Worm (Caenorhabditis elegans): Measurements from ENCODE around the gene srt-47.

srt-47 gene

DNA sequence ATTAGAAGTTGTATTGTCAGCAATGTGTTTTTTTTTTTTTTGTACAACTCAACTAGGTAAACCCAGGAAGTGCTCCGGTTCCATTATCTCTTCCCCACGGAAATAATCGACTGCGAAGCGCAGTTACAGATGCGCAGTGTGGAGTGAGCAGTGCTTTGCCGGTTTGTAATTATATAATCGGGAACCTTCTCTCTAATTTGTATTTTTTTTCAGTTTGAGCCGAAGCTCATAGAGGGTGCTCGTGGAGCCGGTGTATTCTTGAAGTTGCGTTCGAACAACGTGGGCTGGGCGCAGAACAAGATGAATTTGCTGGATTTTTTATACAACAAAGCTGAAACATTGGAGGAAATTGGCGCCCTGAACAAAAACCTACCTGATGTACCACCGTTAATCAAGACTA, 4.8 kb upstream of the srt-47 start, which contains the start of gene Y41E3.13:
Gene Y41E3.13, plus strand, starts transcription at position 301 of the 400 bp plus-strand sequence.
- no peak for TF ChIP-seq sma-3 (GFP tag; optimal IDR thresholded peaks at IDR 0.05)
- no peak for TF ChIP-seq nhr-129 (tag; optimal IDR thresholded peaks at IDR 0.05)
- no peak for TF ChIP-seq R02D3.7 (tag; optimal IDR thresholded peaks at IDR 0.05)
- TF ChIP-seq nhr-23 (tag; optimal IDR thresholded peaks at IDR 0.05), result no peak
- TF ChIP-seq ztf-4 (tag; optimal IDR thresholded peaks at IDR 0.05), result no peak
- TF ChIP-seq ama-1 (optimal IDR thresholded peaks at IDR 0.05), result no peak
- TF ChIP-seq mab-5 (tag; optimal IDR thresholded peaks at IDR 0.05), result no peak
- no peak for TF ChIP-seq C34F6.9 (tag; optimal IDR thresholded peaks at IDR 0.05)
- TF ChIP-seq nhr-6 (tag; optimal IDR thresholded peaks at IDR 0.05), result no peak
- TF ChIP-seq nhr-12 (tag; optimal IDR thresholded peaks at IDR 0.05), result no peak
- TF ChIP-seq dmd-4 (tag; optimal IDR thresholded peaks at IDR 0.05), result no peak
- TF ChIP-seq alr-1 (tag; optimal IDR thresholded peaks at IDR 0.05), result no peak
- TF ChIP-seq nhr-237 (tag; optimal IDR thresholded peaks at IDR 0.05), result no peak
- TF ChIP-seq unc-39 (tag; optimal IDR thresholded peaks at IDR 0.05), result no peak

DNA sequence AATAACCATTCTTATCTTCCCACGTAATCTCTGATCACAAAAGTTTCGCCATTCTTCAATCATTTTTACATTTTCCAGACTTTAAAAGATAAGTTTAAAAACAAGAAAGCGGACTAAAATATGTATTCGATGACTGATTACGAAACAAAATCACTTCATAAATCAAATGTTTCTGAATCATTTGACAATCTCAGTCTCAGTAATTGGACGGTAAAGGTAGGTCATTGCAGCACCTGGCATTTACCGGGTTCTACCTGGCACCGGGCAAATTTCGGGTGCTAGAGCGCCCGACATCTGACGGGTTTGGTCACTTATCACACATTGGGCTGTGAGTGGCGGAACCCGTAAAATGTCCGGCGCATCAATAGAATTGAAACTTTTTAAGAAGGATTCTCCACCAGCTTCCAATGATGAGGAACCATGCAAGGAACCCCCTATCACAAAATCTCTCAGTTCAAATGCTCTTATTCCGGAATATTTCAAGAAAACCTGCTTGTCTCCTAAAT, 3.0 kb upstream of the srt-47 start, which contains the start of gene Y41E3.19:
Gene Y41E3.19, plus strand, starts transcription at position 51 of the 506 bp plus-strand sequence.
- TF ChIP-seq F13H6.1 (tag; optimal IDR thresholded peaks at IDR 0.05) (no peak), R02D3.7 (tag; optimal IDR thresholded peaks at IDR 0.05) (no peak), lsy-2 (tag; optimal IDR thresholded peaks at IDR 0.05) (no peak), aly-2 (tag; optimal IDR thresholded peaks at IDR 0.05) (no peak), nhr-12 (tag; optimal IDR thresholded peaks at IDR 0.05) (no peak), ceh-82 (tag; optimal IDR thresholded peaks at IDR 0.05) (no peak), nhr-237 (tag; optimal IDR thresholded peaks at IDR 0.05) (no peak), ztf-4 (tag; optimal IDR thresholded peaks at IDR 0.05) (no peak), skn-1 (tag; optimal IDR thresholded peaks at IDR 0.05) (no peak)

DNA sequence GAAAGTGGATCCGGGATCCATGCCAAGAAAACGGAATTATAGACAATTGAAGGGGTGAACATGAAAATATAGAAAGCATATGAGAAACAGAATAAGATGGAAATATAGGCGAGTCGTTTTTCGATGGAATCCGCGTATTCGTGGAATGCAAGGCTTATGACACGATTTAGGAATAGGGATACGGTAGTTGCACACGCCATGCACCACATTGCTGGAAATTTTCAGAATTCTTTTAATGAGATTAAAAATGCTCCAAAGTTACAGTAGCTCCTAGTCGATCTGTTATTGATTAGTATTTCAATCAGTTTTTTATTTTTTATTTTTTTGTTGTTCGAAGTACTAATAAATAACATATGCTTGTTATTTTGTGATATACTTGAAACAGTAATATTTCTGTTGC, 2.1 kb downstream of the srt-47 start:
- no peak for TF ChIP-seq mbf-1 (tag; optimal IDR thresholded peaks at IDR 0.05)
- no peak for TF ChIP-seq unc-62 (GFP tag; optimal IDR thresholded peaks at IDR 0.05)
- no peak for TF ChIP-seq aly-2 (tag; optimal IDR thresholded peaks at IDR 0.05)

DNA sequence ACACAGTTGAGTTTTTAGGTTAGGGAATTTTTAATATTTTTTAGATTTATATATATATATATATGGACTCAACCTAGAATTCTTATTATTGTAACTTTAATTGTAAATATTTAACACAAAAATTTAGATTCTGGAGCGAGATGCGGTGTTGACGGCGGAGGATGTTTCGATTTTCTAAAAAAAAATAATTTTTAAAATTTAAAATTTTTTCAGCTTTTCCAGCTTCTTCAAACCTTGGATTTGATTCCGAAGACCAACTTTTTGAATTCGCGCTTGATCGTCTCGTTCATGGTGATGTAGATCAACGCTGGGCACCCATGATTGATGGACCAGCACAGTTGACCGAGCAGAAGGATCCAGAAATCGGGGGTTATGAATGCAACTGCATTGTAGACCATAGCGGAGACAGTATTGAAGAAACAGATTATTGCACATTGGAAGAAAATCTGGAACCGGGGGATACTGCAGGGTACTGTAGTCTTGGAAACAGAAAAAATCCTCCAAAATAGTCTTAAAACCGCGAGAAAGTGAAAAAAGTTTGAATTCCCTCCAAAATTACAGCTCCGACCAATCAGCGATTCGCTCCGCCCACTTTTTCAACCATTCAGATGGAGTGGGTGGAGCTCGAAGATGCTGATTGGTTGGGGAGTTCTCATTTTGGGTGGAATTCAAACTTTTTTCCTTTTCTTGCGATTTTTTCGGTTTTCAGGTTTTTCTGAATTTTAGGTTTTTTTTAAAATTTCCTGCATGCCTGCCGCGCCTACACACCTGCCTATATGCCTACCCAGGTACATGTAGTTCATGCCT, 3.7 kb downstream of the srt-47 start:
- TF ChIP-seq nhr-129 (tag; optimal IDR thresholded peaks at IDR 0.05), result peak; percentile 36
- no peak for TF ChIP-seq nhr-10 (tag; optimal IDR thresholded peaks at IDR 0.05)
- TF ChIP-seq aly-2 (tag; optimal IDR thresholded peaks at IDR 0.05), result peak; percentile 32

DNA sequence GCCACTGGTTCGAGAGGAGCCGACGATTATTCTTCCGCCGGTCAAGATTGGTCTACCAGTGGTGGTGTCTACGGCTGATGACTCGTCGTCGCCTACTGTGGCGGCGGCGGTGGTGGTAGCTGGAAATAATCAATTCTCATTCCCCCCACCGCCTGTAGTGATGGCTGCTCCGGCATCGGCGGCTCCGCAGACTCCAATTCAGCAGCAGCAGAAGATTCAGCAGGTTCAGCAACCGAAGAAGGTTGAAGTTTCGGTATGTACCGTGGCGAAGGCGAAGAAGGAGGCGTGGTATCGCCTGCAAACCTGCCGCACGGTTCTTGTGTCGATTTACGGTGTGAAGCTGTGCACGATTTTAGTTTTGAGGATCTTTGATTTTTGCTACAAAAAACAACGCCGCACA, 7.0 kb downstream of the srt-47 start:
- no peak for TF ChIP-seq nhr-11 (tag; optimal IDR thresholded peaks at IDR 0.05)
- TF ChIP-seq sem-4 (tag; optimal IDR thresholded peaks at IDR 0.05), result no peak
- no peak for TF ChIP-seq elt-1 (tag; optimal IDR thresholded peaks at IDR 0.05)
- no peak for TF ChIP-seq mbf-1 (tag; optimal IDR thresholded peaks at IDR 0.05)
- TF ChIP-seq nhr-25 (tag; optimal IDR thresholded peaks at IDR 0.05), result no peak
- TF ChIP-seq blmp-1 (tag; optimal IDR thresholded peaks at IDR 0.05; ENCODE audit: insufficient read depth), result no peak
- no peak for TF ChIP-seq C34F6.9 (tag; optimal IDR thresholded peaks at IDR 0.05)
- no peak for TF ChIP-seq nhr-10 (tag; optimal IDR thresholded peaks at IDR 0.05)
- TF ChIP-seq nhr-6 (tag; optimal IDR thresholded peaks at IDR 0.05), result no peak
- TF ChIP-seq nhr-12 (tag; optimal IDR thresholded peaks at IDR 0.05), result no peak

DNA sequence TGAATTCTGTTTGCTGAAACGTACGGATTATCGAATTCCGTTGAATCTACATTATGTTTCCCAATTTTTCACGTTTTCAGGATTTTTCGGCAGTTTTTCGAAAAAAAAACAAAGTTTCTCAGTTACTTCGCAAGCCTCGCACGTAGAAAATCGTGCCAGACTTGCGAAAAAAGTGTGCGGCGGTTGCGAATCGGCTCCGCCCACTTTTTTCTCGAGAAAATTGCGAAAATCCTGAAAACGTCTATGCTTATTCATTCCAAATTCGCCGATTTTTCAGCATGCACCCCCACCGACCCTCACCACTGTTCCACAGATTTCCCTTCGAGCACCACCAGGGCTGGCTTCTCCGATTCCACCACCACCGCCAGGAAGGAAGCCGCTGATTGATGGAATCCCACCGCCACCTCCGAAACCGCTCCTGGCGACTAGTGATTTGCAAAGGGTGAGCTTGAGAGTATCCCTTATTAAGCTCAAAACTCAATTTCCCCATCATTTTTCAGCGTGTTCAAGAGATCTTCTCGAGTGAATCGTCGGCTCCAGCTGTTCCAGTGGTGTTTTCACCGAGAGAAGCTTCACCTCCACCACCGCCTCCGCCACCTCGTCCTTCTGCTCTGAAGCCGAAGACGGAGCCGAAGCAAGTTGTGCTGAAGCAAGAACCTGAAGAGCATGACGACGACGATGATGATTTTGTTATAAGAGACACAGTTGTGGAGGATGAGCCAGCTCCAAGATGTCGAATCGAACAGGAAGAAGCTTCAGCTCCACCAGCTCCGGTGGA, 10.8 kb downstream of the srt-47 start:
- TF ChIP-seq elt-3 (tag; optimal IDR thresholded peaks at IDR 0.05), result no peak
- no peak for TF ChIP-seq egl-27 (tag; optimal IDR thresholded peaks at IDR 0.05)
- no peak for TF ChIP-seq nhr-6 (tag; optimal IDR thresholded peaks at IDR 0.05)
